Fruit fly (Drosophila melanogaster): ENCODE results near the gene CG6153.

DNA sequence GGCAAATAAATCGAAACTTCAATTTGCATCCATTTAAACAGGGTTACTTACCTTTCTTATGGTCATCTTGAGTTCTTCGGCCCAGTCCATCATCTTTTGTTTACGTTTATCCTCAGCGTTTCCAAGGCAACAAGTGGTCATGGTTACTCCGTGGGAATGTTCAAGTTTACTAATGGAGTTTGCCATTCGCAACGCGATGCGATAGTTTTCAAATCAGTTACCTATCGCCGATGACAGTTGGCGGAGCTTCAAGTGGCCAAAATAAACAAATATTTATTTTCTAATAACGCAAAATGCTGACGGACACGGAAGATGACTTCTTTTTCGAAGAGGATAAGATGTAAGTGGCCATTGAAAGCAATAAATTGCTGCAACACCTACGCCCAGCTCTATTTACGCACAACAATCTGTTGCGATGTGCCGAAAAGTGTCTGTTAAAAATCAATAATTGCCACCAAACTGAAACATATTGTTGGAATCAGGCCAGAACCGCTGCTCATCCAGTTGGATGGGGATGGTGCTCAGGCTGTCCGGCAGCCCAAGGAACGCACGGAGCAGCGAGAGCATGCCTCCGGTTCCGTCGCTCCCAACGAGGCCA is 2.1 kb downstream of the CG6153 start, which contains the start of the genes IFT43 and PICK1:
- TF ChIP-seq Hr78 (GFP tag; optimal IDR thresholded peaks at IDR 0.05) (no peak), Vsx2 (GFP tag; optimal IDR thresholded peaks at IDR 0.05; ENCODE audit: partially characterized antibody) (no peak)
